Fruit fly (Drosophila melanogaster): ENCODE data around the gene nAChRbeta3.

The nAChRbeta3 gene

DNA sequence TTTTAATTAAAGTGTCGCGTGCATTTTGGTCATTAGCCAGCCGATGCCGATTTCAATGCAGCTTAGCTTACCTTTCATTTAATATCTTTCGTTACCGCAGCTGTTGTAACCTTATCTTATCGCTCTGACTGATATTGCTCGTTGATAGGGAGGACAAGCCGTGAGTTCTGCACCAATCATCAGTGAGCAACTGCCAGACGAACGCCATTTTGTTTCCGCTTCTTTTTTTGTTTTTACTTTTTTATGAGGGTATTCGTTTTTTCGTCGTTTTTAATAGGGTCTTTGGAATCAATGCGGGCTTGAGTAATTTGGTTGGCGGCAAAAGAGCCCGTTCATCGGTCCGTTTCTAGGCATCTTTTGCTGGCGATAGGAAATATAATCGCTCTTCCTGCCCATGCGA is 39.9 kb upstream of the nAChRbeta3 start (continued):
- TF ChIP-seq CG8924 (tag; optimal IDR thresholded peaks at IDR 0.05): no peak
- TF ChIP-seq Nf-YC (tag; optimal IDR thresholded peaks at IDR 0.05): peak; percentile 92
- TF ChIP-seq HLH54F (GFP tag; optimal IDR thresholded peaks at IDR 0.05): no peak
- peak; percentile 54 for TF ChIP-seq grn (GFP tag; optimal IDR thresholded peaks at IDR 0.05)
- TF ChIP-seq usp (GFP tag; optimal IDR thresholded peaks at IDR 0.05): no peak
- no peak for TF ChIP-seq ase (GFP tag; IDR thresholded peaks at IDR 0.05)
- no peak for TF ChIP-seq Dref (GFP tag; IDR thresholded peaks at IDR 0.05)
- no peak for TF ChIP-seq ftz-f1 (GFP tag; optimal IDR thresholded peaks at IDR 0.05)
- TF ChIP-seq CG43689 (GFP tag; IDR thresholded peaks at IDR 0.05): no peak
- no peak for TF ChIP-seq CG13624 (GFP tag; optimal IDR thresholded peaks at IDR 0.05)
- no peak for TF ChIP-seq bigmax (GFP tag; optimal IDR thresholded peaks at IDR 0.05)
- no peak for TF ChIP-seq ken (GFP tag; IDR thresholded peaks at IDR 0.05)
- no peak for TF ChIP-seq CG1602 (GFP tag; optimal IDR thresholded peaks at IDR 0.05)
- no peak for TF ChIP-seq CG4424 (GFP tag; optimal IDR thresholded peaks at IDR 0.05)
- TF ChIP-seq CG6272 (GFP tag; IDR thresholded peaks at IDR 0.05): no peak
- no peak for TF ChIP-seq h (optimal IDR thresholded peaks at IDR 0.05)
- TF ChIP-seq ash1 (GFP tag; optimal IDR thresholded peaks at IDR 0.05): no peak
- no peak for TF ChIP-seq crp (GFP tag; optimal IDR thresholded peaks at IDR 0.05)
- TF ChIP-seq gcm (GFP tag; optimal IDR thresholded peaks at IDR 0.05): peak; percentile 85
- TF ChIP-seq GATAe (GFP tag; conservative IDR thresholded peaks at IDR 0.05): peak; percentile 66
- TF ChIP-seq CG2202 (tag; optimal IDR thresholded peaks at IDR 0.05): no peak

- TF ChIP-seq tll (GFP tag; optimal IDR thresholded peaks at IDR 0.05) (no peak), CG13775 (GFP tag; optimal IDR thresholded peaks at IDR 0.05) (no peak), CG17802 (tag; optimal IDR thresholded peaks at IDR 0.05) (no peak), abd-A (tag; optimal IDR thresholded peaks at IDR 0.05) (peak; percentile 43), CG13894 (tag; optimal IDR thresholded peaks at IDR 0.05) (peak; percentile 80), chinmo (GFP tag; IDR thresholded peaks at IDR 0.05; ENCODE audit: partially characterized antibody) (0 out of 4 replicates have a peak, but pooled peaks have one; percentile 36), ind (GFP tag; optimal IDR thresholded peaks at IDR 0.05) (no peak), grn (GFP tag; optimal IDR thresholded peaks at IDR 0.05) (peak; percentile 72), pb (GFP tag; optimal IDR thresholded peaks at IDR 0.05) (no peak), CG7372 (GFP tag; IDR thresholded peaks at IDR 0.05) (peak; percentile 46; the same call in 1 of the 2 replicates)
Measured at dm6 chr2L:506443-506842, 38.5 kb upstream of the nAChRbeta3 start.

DNA sequence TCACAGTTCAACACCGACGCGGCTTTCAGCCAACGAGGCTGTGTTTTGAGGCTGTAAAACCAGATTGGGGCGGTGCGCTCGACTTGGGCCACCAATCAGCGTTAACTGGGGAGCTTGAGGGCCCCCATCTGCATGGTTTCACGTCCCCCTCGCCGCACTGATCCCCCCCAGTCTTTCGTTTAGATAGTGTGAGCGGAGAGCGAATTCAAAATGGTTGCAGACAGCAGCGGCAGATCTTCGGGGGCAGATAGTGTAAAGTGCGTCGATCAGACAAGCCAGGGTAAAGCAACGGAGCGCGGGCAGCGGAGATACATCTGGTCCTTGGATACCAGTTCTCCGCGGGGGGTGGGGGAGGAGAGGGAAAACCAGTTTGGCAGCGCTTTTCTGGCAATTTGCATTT is 37.8 kb upstream of the nAChRbeta3 start:
- TF ChIP-seq CG15479 (GFP tag; optimal IDR thresholded peaks at IDR 0.05) (no peak), CG13424 (tag; optimal IDR thresholded peaks at IDR 0.05) (no peak), Nf-YC (tag; optimal IDR thresholded peaks at IDR 0.05) (peak; percentile 98), CG11247 (GFP tag; IDR thresholded peaks at IDR 0.05) (0 out of 2 replicates have a peak, but pooled peaks have one; percentile 20), cg (GFP tag; optimal IDR thresholded peaks at IDR 0.05) (peak; percentile 15), Nf-YA (GFP tag; IDR thresholded peaks at IDR 0.05) (peak; percentile 27; the same call in 1 of the 2 replicates), grn (GFP tag; optimal IDR thresholded peaks at IDR 0.05) (peak; percentile 85), CG6791 (GFP tag; IDR thresholded peaks at IDR 0.05; ENCODE audit: partially characterized antibody) (0 out of 3 replicates have a peak, but pooled peaks have one; percentile 27), CG32772 (GFP tag; IDR thresholded peaks at IDR 0.05) (0 out of 2 replicates have a peak, but pooled peaks have one; percentile 5), chinmo (GFP tag; IDR thresholded peaks at IDR 0.05; ENCODE audit: partially characterized antibody) (peak; percentile 72; the same call in 1 of the 4 replicates), Nf-YB (GFP tag; optimal IDR thresholded peaks at IDR 0.05) (peak; percentile 97), sr (GFP tag; IDR thresholded peaks at IDR 0.05) (0 out of 3 replicates have a peak, but pooled peaks have one; percentile 40), CG3726 (GFP tag; IDR thresholded peaks at IDR 0.05) (0 out of 3 replicates have a peak, but pooled peaks have one; percentile 33), crol (GFP tag; IDR thresholded peaks at IDR 0.05) (peak; percentile 94), TFAM (GFP tag; optimal IDR thresholded peaks at IDR 0.05) (no peak)

Measured in whole organism, embryonic.